Worm (Caenorhabditis elegans): ENCODE data around the gene C49A9.10.

ce11 chrIV:6206294-6206776, at the start of gene C49A9.10:
- TF ChIP-seq ztf-23 (GFP tag; IDR thresholded peaks at IDR 0.05) (peak; percentile 77), med-1 (GFP tag; optimal IDR thresholded peaks at IDR 0.05; ENCODE audit: insufficient read depth) (no peak), ref-1 (GFP tag; conservative IDR thresholded peaks at IDR 0.05) (no peak)

Data from whole organism, midembryonic.